Worm (Caenorhabditis elegans): ENCODE measurements around the gene Y39A1C.1.

- TF ChIP-seq lin-11 (tag; optimal IDR thresholded peaks at IDR 0.05) (no peak), npax-4 (tag; optimal IDR thresholded peaks at IDR 0.05) (no peak), unc-42 (tag; optimal IDR thresholded peaks at IDR 0.05) (no peak), ama-1 (optimal IDR thresholded peaks at IDR 0.05) (no peak), ref-2 (tag; optimal IDR thresholded peaks at IDR 0.05) (no peak), eyg-1 (tag; optimal IDR thresholded peaks at IDR 0.05) (no peak), ttx-3 (tag; optimal IDR thresholded peaks at IDR 0.05) (no peak), pat-9 (tag; optimal IDR thresholded peaks at IDR 0.05) (no peak), pqm-1 (tag; optimal IDR thresholded peaks at IDR 0.05) (no peak), tbx-2 (tag; optimal IDR thresholded peaks at IDR 0.05) (no peak)
Observed at ce11 chrIII:10870814-10871213, 15.6 kb downstream of the Y39A1C.1 start.

All from whole organism, late embryonic.